Worm (Caenorhabditis elegans) whole organism, early embryonic: Measurements from ENCODE around the gene ins-34.

Experiments
- ama-1 ChIP-seq: fragments of 150-350 bp; optimal IDR thresholded peaks from 2 replicates; lab custom pipeline; 2014
- ceh-36 ChIP-seq: sonication (generic microtip); optimal IDR thresholded peaks from 2 replicates; lab custom pipeline; 2016; ENCODE audit warnings: missing genetic modification characterization, inconsistent platforms, missing compliant biosample characterization
- ets-7 ChIP-seq: sonication (generic microtip); optimal IDR thresholded peaks from 2 replicates; lab custom pipeline; 2016; ENCODE audit warnings: missing genotype, missing genetic modification characterization, missing compliant biosample characterization
- flt-1 ChIP-seq: fragments of 200-800 bp; sonication (Bioruptor generic); IDR thresholded peaks from 2 replicates; pipeline ENCODE4 v1.3.6; 2022; ENCODE audit warnings: missing genetic modification characterization, missing compliant biosample characterization
- hmg-4 ChIP-seq: fragments of 200-800 bp; sonication (Bioruptor generic); optimal IDR thresholded peaks from 2 replicates; lab custom pipeline; 2018; ENCODE audit warnings: mild to moderate bottlenecking, missing genetic modification characterization, missing compliant biosample characterization
- hnd-1 ChIP-seq: sonication (generic microtip); optimal IDR thresholded peaks from 2 replicates; lab custom pipeline; 2016; ENCODE audit warnings: missing genetic modification characterization, missing compliant biosample characterization
- pes-1 ChIP-seq: fragments of 200-800 bp; sonication (Bioruptor generic); IDR thresholded peaks from 2 replicates; pipeline ENCODE4 v1.3.6; 2022; ENCODE audit warnings: missing genetic modification reagents, missing genetic modification characterization, missing compliant biosample characterization
- scrt-1 ChIP-seq: fragments of 200-800 bp; sonication (Bioruptor generic); IDR thresholded peaks from 2 replicates; pipeline ENCODE4 v1.3.6; 2022; ENCODE audit warnings: missing genetic modification characterization, missing compliant biosample characterization
- sea-1 ChIP-seq: fragments of 200-800 bp; sonication (Bioruptor generic); conservative IDR thresholded peaks from 2 replicates; pipeline ENCODE4 v1.3.6; 2022; ENCODE audit warnings: missing genetic modification characterization, missing compliant biosample characterization
- tbx-37 ChIP-seq: fragments of 200-800 bp; sonication (Bioruptor generic); conservative IDR thresholded peaks from 2 replicates; pipeline ENCODE4 v1.3.6; 2022; ENCODE audit warnings: missing genetic modification reagents, missing genetic modification characterization, missing compliant biosample characterization
- tra-4 ChIP-seq: sonication (generic microtip); optimal IDR thresholded peaks from 2 replicates; lab custom pipeline; 2017; ENCODE audit warnings: missing genetic modification characterization, missing compliant biosample characterization

DNA sequence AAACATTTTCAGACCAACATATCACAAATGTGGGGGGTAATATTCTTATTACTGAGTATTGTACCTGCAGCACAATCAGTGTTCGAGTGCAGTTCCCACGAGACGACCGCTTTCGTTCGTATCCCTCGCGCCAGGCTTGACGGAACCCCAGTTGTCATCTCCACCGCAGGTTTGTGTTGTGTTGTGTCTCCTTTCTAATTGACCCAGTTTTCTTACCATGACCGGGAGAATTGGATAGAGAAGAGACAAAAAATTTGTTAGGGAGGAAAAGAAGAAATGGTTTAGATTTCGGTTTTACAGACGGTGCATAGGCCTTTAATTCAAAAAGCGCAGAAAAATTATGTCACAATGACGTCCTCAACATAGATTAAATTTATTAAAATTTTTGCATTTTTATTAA is 15.1 kb upstream of the ins-34 start, which contains the start of gene noah-2:
- TF ChIP-seq hnd-1 (tag; lab: Kevin White, UChicago) (no peak), tbx-37 (GFP tag; lab: Robert Waterston, UW) (no peak), ama-1 (lab: Kevin White, UChicago) (no peak), hmg-4 (GFP tag; lab: Kevin White, UChicago) (no peak), scrt-1 (GFP tag; lab: Robert Waterston, UW) (no peak), ets-7 (no peak), sea-1 (GFP tag; lab: Robert Waterston, UW) (no peak), pes-1 (GFP tag; lab: Robert Waterston, UW) (no peak), ceh-36 (tag; lab: Kevin White, UChicago) (no peak), flt-1 (GFP tag; lab: Robert Waterston, UW) (no peak), tra-4 (tag; lab: Kevin White, UChicago) (no peak)
